Fruit fly (Drosophila melanogaster): ENCODE measurements around the gene Pgant6.

DNA sequence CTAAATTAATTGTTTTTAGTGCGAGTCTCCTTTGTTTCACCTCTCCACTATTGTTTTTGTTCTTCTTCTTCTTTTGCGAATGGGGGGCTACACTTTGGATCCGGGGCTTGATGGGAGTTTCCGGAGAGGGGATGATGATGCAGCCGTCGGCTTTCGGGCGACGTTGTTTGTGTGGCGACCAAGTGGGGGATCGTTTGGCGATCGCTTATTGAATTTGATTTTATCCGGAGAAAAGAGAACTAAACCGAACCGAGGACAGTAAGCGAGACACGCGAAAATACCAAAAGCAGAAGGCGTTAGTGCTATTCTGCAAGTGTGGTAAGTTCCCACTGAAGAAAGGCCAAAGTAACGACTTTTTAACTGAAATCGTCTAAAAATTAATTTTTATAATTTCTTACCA, 10.0 kb upstream of the Pgant6 start, which contains the start of gene AhcyL1:
- TF ChIP-seq psq (optimal IDR thresholded peaks at IDR 0.05) = no peak
- TF ChIP-seq pan (optimal IDR thresholded peaks at IDR 0.05) = no peak
- no peak for TF ChIP-seq Dll (optimal IDR thresholded peaks at IDR 0.05)

Data from whole organism.